Worm (Caenorhabditis elegans): Measurements from ENCODE around the gene mix-1.

Gene mix-1

DNA sequence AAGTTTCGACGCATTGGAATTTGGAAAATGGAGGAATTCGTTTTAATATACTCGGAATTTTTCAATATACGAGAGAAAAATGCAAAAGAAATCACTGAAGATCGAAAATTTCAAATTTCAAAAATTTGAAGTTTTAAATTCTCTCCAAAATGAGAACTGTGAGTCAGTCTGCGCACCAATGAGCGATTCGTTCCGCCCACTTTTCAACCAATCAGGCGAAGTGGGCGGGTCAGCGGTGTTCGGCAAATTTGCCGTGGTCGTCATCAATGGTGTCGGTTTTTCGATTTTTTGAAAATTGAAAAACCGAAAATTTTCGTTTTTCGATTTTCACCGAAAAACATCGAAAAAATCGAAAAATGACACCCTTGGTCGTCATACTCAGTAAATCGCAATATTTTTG lies 14.5 kb downstream of the mix-1 start:
- TF ChIP-seq K02D7.2 (tag; optimal IDR thresholded peaks at IDR 0.05) (no peak), fax-1 (tag; optimal IDR thresholded peaks at IDR 0.05) (no peak), nfya-1 (tag; optimal IDR thresholded peaks at IDR 0.05) (peak; percentile 63), hlh-6 (tag; optimal IDR thresholded peaks at IDR 0.05) (no peak), ceh-9 (tag; optimal IDR thresholded peaks at IDR 0.05) (no peak), ceh-45 (GFP tag; IDR thresholded peaks at IDR 0.05) (no peak)

DNA sequence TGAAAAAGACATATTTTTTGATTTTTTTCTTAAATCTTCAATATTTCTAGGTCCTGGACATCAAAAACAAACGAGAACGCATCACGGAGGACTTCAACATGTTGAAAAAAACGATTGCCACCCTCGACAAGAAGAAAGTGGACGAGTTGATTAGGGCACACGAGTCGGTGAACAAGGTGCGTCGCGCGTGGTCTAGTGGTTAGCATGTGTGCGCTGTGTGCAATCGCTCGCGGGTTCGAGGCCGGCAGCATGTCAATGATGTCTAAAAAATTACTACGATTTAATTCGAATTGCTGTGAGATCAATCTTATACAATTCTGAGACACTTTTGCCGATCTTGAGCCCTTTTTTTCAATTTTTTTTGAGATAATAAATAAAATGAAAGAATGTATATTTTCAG lies 16.0 kb downstream of the mix-1 start:
- TF ChIP-seq madf-2 (tag; optimal IDR thresholded peaks at IDR 0.05) = peak; percentile 83
- TF ChIP-seq dve-1 (tag; optimal IDR thresholded peaks at IDR 0.05) = peak; percentile 77
- TF ChIP-seq npax-4 (tag; optimal IDR thresholded peaks at IDR 0.05) = peak; percentile 82
- no peak for TF ChIP-seq ets-4 (tag; optimal IDR thresholded peaks at IDR 0.05)
- TF ChIP-seq mec-3 (tag; optimal IDR thresholded peaks at IDR 0.05; ENCODE audit: borderline replicate concordance) = peak; percentile 55
- peak; percentile 87 for TF ChIP-seq nhr-232 (tag; optimal IDR thresholded peaks at IDR 0.05)
- TF ChIP-seq pag-3 (tag; optimal IDR thresholded peaks at IDR 0.05; ENCODE audit: borderline replicate concordance) = peak; percentile 5
- TF ChIP-seq ttx-3 (tag; optimal IDR thresholded peaks at IDR 0.05) = peak; percentile 90
- TF ChIP-seq nhr-11 (tag; optimal IDR thresholded peaks at IDR 0.05) = no peak
- peak; percentile 83 for TF ChIP-seq C38D4.7 (GFP tag; optimal IDR thresholded peaks at IDR 0.05)
- peak; percentile 71 for TF ChIP-seq hlh-15 (tag; optimal IDR thresholded peaks at IDR 0.05)
- peak; percentile 86 for TF ChIP-seq T23F11.4 (GFP tag; optimal IDR thresholded peaks at IDR 0.05)
- TF ChIP-seq hlh-8 (tag; optimal IDR thresholded peaks at IDR 0.05) = peak; percentile 69
- peak; percentile 16 for TF ChIP-seq ceh-30 (tag; optimal IDR thresholded peaks at IDR 0.05)
- TF ChIP-seq ceh-9 (tag; optimal IDR thresholded peaks at IDR 0.05) = peak; percentile 71
- TF ChIP-seq hlh-30 (tag; optimal IDR thresholded peaks at IDR 0.05; ENCODE audit: insufficient read depth) = peak; percentile 79
- peak; percentile 88 for TF ChIP-seq hlh-6 (tag; optimal IDR thresholded peaks at IDR 0.05)
- peak; percentile 95 for TF ChIP-seq pat-9 (tag; optimal IDR thresholded peaks at IDR 0.05)
- peak; percentile 58 for TF ChIP-seq ceh-14 (tag; optimal IDR thresholded peaks at IDR 0.05)
- peak; percentile 69 for TF ChIP-seq ceh-31 (tag; optimal IDR thresholded peaks at IDR 0.05)
- TF ChIP-seq tbx-7 (tag; optimal IDR thresholded peaks at IDR 0.05) = peak; percentile 68
- peak; percentile 89 for TF ChIP-seq hlh-13 (GFP tag; optimal IDR thresholded peaks at IDR 0.05)
- TF ChIP-seq unc-3 (GFP tag; conservative IDR thresholded peaks at IDR 0.05) = peak; percentile 77
- TF ChIP-seq unc-3 (tag; optimal IDR thresholded peaks at IDR 0.05) = peak; percentile 84
- TF ChIP-seq fax-1 (tag; optimal IDR thresholded peaks at IDR 0.05) = peak; percentile 73
- no peak for TF ChIP-seq pax-1 (tag; optimal IDR thresholded peaks at IDR 0.05)
- TF ChIP-seq ceh-34 (tag; optimal IDR thresholded peaks at IDR 0.05) = peak; percentile 87
- peak; percentile 76 for TF ChIP-seq ceh-2 (tag; optimal IDR thresholded peaks at IDR 0.05)
- TF ChIP-seq nfya-1 (tag; optimal IDR thresholded peaks at IDR 0.05) = peak; percentile 74
- peak; percentile 35 for TF ChIP-seq ceh-22 (tag; optimal IDR thresholded peaks at IDR 0.05)
- TF ChIP-seq odd-2 (tag; optimal IDR thresholded peaks at IDR 0.05) = peak; percentile 77
- peak; percentile 75 for TF ChIP-seq ref-2 (tag; optimal IDR thresholded peaks at IDR 0.05)
- TF ChIP-seq Y22D7AL.16 (tag; optimal IDR thresholded peaks at IDR 0.05) = peak; percentile 81
- TF ChIP-seq K09A11.1 (tag; optimal IDR thresholded peaks at IDR 0.05; ENCODE audit: insufficient read depth) = peak; percentile 85
- peak; percentile 91 for TF ChIP-seq che-1 (tag; optimal IDR thresholded peaks at IDR 0.05)
- peak; percentile 87 for TF ChIP-seq syd-9 (tag; optimal IDR thresholded peaks at IDR 0.05)
- TF ChIP-seq ceh-19 (GFP tag; optimal IDR thresholded peaks at IDR 0.05) = peak; percentile 92
- peak; percentile 86 for TF ChIP-seq lin-11 (tag; optimal IDR thresholded peaks at IDR 0.05)
- TF ChIP-seq ceh-24 (tag; optimal IDR thresholded peaks at IDR 0.05) = peak; percentile 59
- peak; percentile 65 for TF ChIP-seq zip-5 (tag; optimal IDR thresholded peaks at IDR 0.05)
- peak; percentile 5 for TF ChIP-seq elt-4 (tag; optimal IDR thresholded peaks at IDR 0.05)
- peak; percentile 85 for TF ChIP-seq ceh-18 (tag; optimal IDR thresholded peaks at IDR 0.05)
- TF ChIP-seq pha-4 (tag; optimal IDR thresholded peaks at IDR 0.05) = no peak
- TF ChIP-seq ceh-45 (GFP tag; IDR thresholded peaks at IDR 0.05) = peak; percentile 67; the same call in 1 of the 2 replicates
- TF ChIP-seq K02D7.2 (tag; optimal IDR thresholded peaks at IDR 0.05) = peak; percentile 83
- peak; percentile 91 for TF ChIP-seq ceh-6 (GFP tag; optimal IDR thresholded peaks at IDR 0.05)
- TF ChIP-seq gmeb-2 (tag; optimal IDR thresholded peaks at IDR 0.05) = peak; percentile 88
- peak; percentile 82 for TF ChIP-seq sdc-2 (tag; optimal IDR thresholded peaks at IDR 0.05)
- no peak for TF ChIP-seq ama-1 (optimal IDR thresholded peaks at IDR 0.05)
- TF ChIP-seq pros-1 (tag; optimal IDR thresholded peaks at IDR 0.05) = peak; percentile 35
